Fruit fly (Drosophila melanogaster) ovary, adult (tissue): ENCODE results near the gene CG13850.

ENCODE experiments used
- CG17801 ChIP-seq: fragments of 200-800 bp; optimal IDR thresholded peaks from 2 replicates; lab custom pipeline; 2019; ENCODE audit warnings: missing biosample characterization, mild to moderate bottlenecking, missing genetic modification characterization, moderate library complexity; ENCODE audit not compliant: partially characterized antibody

CG13850 gene

DNA sequence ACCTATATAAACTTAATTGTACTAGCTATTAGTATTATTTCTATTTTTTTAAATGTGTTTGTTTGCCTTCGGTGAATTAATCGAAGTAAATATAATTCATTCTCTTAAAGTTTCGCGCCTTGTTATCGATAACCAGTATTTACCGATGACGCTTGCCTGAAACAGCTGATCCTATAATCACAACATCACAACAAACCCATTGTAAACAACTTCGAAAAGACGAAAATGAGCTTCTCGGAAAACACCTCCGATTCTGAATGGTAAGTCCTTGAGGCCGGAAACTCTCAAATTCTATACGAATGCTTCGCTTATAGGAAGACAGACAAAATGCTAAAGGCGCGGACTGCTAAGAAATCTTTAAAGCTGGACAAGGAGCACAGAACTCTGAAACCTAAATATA lies 30.8 kb downstream of the CG13850 start, which contains the start of gene CG34149:
Gene CG34149 (plus strand): TSS at position 187 of the 400 bp plus-strand sequence.
- no peak for TF ChIP-seq CG17801 (GFP tag; lab: Kevin White, UChicago)

dm6 chr3R:22375674-22376073 lies 35.0 kb downstream of the CG13850 start, which contains the start of gene CG18596:
Gene CG18596 (plus strand): TSS chr3R:22375923.
- TF ChIP-seq CG17801 (GFP tag; lab: Kevin White, UChicago), result peak; percentile 44

DNA sequence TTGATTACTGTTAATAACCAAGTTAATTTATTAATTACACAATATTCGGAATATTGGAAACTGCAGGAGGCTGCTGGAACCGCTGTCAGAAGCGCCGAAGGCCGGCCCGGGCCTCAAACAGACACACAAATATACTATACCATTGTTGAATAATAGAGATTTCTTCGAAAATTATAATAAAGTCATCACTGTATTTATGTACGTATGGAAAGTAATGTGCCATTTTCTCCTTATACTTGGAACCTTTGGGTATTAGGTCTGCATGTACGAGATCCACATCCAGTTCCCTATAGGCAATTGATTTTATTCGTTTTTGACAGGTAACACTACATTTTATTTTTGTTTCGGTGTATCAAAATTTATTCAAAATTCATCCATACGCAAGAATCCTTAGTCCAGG lies 38.2 kb downstream of the CG13850 start, which contains the start of gene CG7069:
Gene CG7069 (plus strand): TSS at position 301 of the 400 bp plus-strand sequence.
- no peak for TF ChIP-seq CG17801 (GFP tag; lab: Kevin White, UChicago)

DNA sequence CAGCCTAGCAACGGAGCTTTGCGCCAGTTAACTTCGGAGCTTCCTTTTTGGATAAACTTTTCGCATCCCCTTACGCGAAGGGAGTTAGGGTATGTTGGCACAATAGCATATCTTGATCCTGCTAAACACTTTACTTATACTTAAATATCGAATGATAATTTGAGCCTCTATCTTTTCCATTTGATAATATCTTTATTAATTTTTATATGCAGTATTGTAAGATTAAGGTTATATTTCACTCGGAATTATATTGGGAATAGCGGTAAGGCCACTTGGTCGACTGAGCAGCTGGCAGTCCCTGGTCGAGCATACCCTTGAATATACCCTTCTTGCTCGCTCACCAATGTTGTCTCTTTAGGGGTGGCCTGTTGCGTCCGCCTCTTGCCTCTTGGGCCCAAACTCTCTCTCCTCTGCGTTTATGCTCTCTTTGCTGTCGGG lies 41.9 kb downstream of the CG13850 start:
- no peak for TF ChIP-seq CG17801 (GFP tag; lab: Kevin White, UChicago)

dm6 chr3R:22368077-22368776 lies 42.5 kb downstream of the CG13850 start:
- TF ChIP-seq CG17801 (GFP tag; lab: Kevin White, UChicago), result no peak

DNA sequence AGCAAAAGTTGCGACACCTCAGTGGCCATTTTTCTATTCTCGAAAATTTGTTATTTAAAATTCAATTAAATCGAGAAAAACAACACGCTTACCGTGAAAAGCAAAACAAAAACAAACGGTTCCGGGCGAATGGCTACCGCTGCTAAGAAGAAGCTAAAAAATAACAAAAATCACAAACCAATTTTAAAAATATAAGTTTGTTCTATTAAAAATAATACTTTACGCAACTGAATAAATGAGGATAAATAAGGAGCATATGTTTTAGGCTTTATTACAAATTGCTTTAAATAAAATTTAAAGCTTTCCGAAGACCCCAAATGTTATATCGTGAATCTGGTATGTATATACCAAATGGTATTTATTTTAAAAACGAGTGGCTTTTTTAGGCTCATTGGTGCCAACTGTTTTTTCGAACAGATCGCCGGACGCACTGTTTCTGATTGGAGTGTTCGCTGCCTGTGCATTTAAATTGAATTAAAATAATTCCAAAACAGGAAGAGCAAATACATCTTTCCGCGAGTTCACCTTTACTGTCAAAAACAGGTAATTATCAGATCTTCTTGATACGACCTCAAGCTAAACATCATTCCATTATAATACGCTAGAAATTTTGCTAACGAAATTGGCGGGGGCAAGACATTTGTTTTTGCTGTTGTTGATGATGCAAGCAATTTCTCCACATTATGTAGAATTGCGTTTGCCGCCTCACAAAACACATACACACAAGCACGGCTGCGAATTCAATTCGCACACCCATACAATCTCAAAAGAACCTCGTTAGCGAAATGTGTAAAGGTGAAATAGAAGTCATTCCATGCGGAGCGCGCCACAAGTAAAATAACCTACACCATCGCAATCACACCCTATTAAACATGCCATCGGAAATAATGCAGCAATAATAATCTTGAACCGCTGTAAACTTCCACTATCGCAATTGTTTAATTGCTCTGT lies 43.3 kb downstream of the CG13850 start, which contains the start of the genes Polr3F and PyK:
Gene Polr3F (minus strand): TSS at position 248 of the 951 bp plus-strand sequence.
Gene PyK (plus strand): TSS at position 411 of the 951 bp plus-strand sequence.
- TF ChIP-seq CG17801 (GFP tag; lab: Kevin White, UChicago), result peak; percentile 87

DNA sequence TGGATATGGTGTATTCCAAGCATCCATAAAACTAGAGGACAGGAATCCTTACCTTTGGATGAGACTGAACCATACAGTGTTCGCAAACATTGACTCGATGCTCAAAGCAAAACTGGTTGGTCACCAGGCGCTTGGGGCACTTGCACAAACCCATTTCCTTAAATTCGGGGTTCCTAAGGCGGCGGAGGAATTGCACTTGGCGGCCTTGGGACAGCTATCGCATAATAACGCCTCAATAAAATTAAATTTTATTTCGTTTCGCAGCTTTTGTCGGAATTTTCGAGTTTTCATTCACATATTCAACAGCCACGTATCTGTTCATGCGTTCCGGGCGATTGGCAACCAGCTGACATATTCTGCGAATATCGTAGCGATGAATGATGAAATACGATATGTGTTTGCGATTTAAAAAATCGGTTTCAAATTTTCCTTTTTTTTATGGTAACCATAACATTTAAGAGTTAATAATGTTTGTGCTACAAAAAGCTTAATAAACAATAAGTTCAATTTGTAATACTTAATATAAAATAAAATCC lies 45.0 kb downstream of the CG13850 start, which contains the start of gene CG5382:
Gene CG5382 (minus strand): TSS at position 324 of the 536 bp plus-strand sequence.
- TF ChIP-seq CG17801 (GFP tag; lab: Kevin White, UChicago), result peak; percentile 26

DNA sequence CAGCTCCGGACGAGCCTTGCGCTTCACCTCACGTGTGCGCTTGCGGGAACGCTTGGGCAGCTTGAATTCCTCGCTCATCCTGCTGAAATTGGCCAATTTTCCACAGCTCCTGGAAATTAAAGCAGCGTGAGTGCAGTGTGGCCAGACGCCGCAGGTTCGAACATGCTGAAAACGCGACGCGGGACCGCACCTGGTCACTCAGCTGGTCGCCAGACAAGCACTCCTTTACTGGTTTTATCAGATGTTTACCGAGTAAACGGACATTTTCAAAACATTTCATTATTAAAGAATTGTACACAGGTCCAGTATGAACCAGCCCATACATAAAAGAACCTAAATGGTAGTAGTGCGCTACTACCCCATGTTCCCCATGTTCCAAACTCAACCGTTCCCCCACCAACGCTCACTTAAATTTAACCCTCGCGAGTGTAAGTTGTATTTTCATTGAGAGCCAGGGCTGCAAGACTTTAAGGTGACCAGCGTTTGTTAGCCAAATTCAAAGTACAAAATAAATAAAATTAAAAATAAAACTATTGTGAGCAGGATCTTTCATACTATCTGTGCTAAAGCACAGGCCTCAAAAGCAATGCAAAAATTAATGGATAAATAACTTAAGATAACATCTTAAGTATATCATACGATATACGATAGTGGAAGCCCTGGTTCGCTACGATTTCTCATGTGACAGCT lies 48.4 kb downstream of the CG13850 start, which contains the start of the genes JMJD6, CG7071 and Muted:
Gene JMJD6 (minus strand): TSS at position 154 of the 690 bp plus-strand sequence.
Gene CG7071 (plus strand): TSS at position 403 of the 690 bp plus-strand sequence.
Gene Muted (plus strand): TSS at position 403 of the 690 bp plus-strand sequence.
- TF ChIP-seq CG17801 (GFP tag; lab: Kevin White, UChicago), result peak; percentile 82

DNA sequence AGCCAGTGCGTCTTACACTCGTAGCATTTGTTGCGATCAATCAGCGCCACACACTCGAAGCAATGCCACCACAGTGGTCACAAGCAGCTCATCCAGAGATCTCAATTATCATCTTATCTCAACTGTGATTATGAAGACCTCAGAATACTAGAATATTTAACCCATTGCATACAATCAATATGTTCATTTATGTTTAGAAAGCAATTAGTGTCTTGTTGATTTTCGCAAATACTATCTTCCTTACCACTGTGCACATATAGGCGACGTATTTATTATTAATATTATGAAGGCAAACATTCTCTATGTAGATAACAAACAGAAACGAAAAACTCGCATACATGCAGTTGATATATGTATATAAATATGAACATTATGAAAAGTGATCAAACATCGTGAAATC lies 51.9 kb downstream of the CG13850 start:
- TF ChIP-seq CG17801 (GFP tag; lab: Kevin White, UChicago), result no peak
